Worm (Caenorhabditis elegans) whole organism, mixed stage, embryonic: Measurements from ENCODE around the gene F26G1.15.

ENCODE experiments used
- elt-1 ChIP-seq: sonication (generic microtip); optimal IDR thresholded peaks from 2 replicates; lab custom pipeline; 2017; ENCODE audit warnings: missing genetic modification characterization, mild to moderate bottlenecking, missing compliant biosample characterization, antibody characterized with exemption, moderate library complexity, borderline replicate concordance; ENCODE audit not compliant: insufficient read depth
- lin-13 ChIP-seq: fragments of 150-350 bp; optimal IDR thresholded peaks from 2 replicates; lab custom pipeline; 2014; ENCODE audit warnings: missing biosample characterization, missing genetic modification characterization
- lsy-2 ChIP-seq: fragments of 150-350 bp; optimal IDR thresholded peaks from 2 replicates; lab custom pipeline; 2014; ENCODE audit warnings: missing biosample characterization, missing genetic modification characterization
- nhr-237 ChIP-seq: fragments of 150-350 bp; optimal IDR thresholded peaks from 2 replicates; lab custom pipeline; 2014; ENCODE audit warnings: missing biosample characterization, missing genetic modification characterization
- unc-39 ChIP-seq: fragments of 150-350 bp; optimal IDR thresholded peaks from 2 replicates; lab custom pipeline; 2014; ENCODE audit warnings: missing biosample characterization, missing genetic modification characterization
- unc-62 ChIP-seq: fragments of 150-350 bp; optimal IDR thresholded peaks from 2 replicates; lab custom pipeline; 2014; ENCODE audit warnings: missing biosample characterization, missing genetic modification reagents, missing genetic modification characterization
- ztf-11 ChIP-seq: fragments of 150-350 bp; optimal IDR thresholded peaks from 2 replicates; lab custom pipeline; 2014; ENCODE audit warnings: missing biosample characterization, missing genetic modification characterization

- TF ChIP-seq lsy-2 (tag; lab: Kevin White, UChicago): no peak
- no peak for TF ChIP-seq unc-39 (tag; lab: Kevin White, UChicago)
- no peak for TF ChIP-seq ztf-11 (tag; lab: Kevin White, UChicago)
- no peak for TF ChIP-seq elt-1 (tag; lab: Kevin White, UChicago)
- TF ChIP-seq unc-62 (GFP tag; lab: Kevin White, UChicago): no peak
- no peak for TF ChIP-seq nhr-237 (tag; lab: Kevin White, UChicago)
- no peak for TF ChIP-seq lin-13 (tag; lab: Kevin White, UChicago)
Observed at ce11 chrII:4755654-4756053, 34.4 kb upstream of the F26G1.15 start.
